Fruit fly (Drosophila melanogaster) whole organism, pupa: ENCODE data around the gene unc-4.

Source experiments
- CG10348 ChIP-seq: fragments of 200-800 bp; sonication (Bioruptor generic); IDR thresholded peaks from 2 replicates; pipeline ENCODE4 v1.3.6; 2022; ENCODE audit warnings: missing biosample characterization, missing genetic modification characterization
- CG12605 ChIP-seq: fragments of 200-800 bp; sonication (Bioruptor generic); IDR thresholded peaks from 2 replicates; pipeline ENCODE4 v1.3.6; 2022; ENCODE audit warnings: missing biosample characterization, missing genetic modification characterization
- CG13204 ChIP-seq: fragments of 200-800 bp; sonication (Bioruptor generic); optimal IDR thresholded peaks from 2 replicates; lab custom pipeline; 2018; ENCODE audit warnings: missing biosample characterization, mild to moderate bottlenecking, missing genetic modification characterization, moderate library complexity
- CG14655 ChIP-seq: fragments of 200-800 bp; sonication (Bioruptor generic); optimal IDR thresholded peaks from 3 replicates; lab custom pipeline; 2017; ENCODE audit warnings: mild to moderate bottlenecking, missing biosample characterization, missing genetic modification reagents, missing genetic modification characterization
- CG15710 ChIP-seq: fragments of 200-800 bp; sonication (Bioruptor generic); optimal IDR thresholded peaks from 2 replicates; lab custom pipeline; 2018; ENCODE audit warnings: missing biosample characterization, mild to moderate bottlenecking, missing genetic modification characterization, moderate library complexity
- CG17806 ChIP-seq: fragments of 200-800 bp; sonication (Bioruptor generic); optimal IDR thresholded peaks from 2 replicates; lab custom pipeline; 2018; ENCODE audit warnings: missing biosample characterization, mild to moderate bottlenecking, missing genetic modification characterization, moderate library complexity
- CG32121 ChIP-seq: fragments of 200-800 bp; sonication (Bioruptor generic); IDR thresholded peaks from 2 replicates; pipeline ENCODE4 v1.3.6; 2022; ENCODE audit warnings: missing biosample characterization, missing genetic modification characterization
- CG34367 ChIP-seq: fragments of 200-800 bp; sonication (Bioruptor generic); optimal IDR thresholded peaks from 2 replicates; lab custom pipeline; 2018; ENCODE audit warnings: missing biosample characterization, mild to moderate bottlenecking, missing genetic modification characterization
- CG4496 ChIP-seq: fragments of 200-800 bp; sonication (Bioruptor generic); IDR thresholded peaks from 3 replicates; pipeline ENCODE4 v1.3.6; 2022; ENCODE audit warnings: missing biosample characterization, missing genetic modification characterization
- CG8159 ChIP-seq: fragments of 200-800 bp; sonication (Bioruptor generic); optimal IDR thresholded peaks from 3 replicates; lab custom pipeline; 2018; ENCODE audit warnings: missing biosample characterization, mild to moderate bottlenecking, missing genetic modification characterization, moderate library complexity
- CG8301 ChIP-seq: fragments of 200-800 bp; sonication (Bioruptor generic); optimal IDR thresholded peaks from 2 replicates; lab custom pipeline; 2018; ENCODE audit warnings: missing biosample characterization, mild to moderate bottlenecking, missing genetic modification characterization
- CG9948 ChIP-seq: fragments of 200-800 bp; sonication (Bioruptor generic); optimal IDR thresholded peaks from 2 replicates; lab custom pipeline; 2018; ENCODE audit warnings: missing biosample characterization, mild to moderate bottlenecking, missing genetic modification characterization, moderate library complexity
- D1 ChIP-seq: fragments of 200-800 bp; sonication (Bioruptor generic); optimal IDR thresholded peaks from 2 replicates; lab custom pipeline; 2018; ENCODE audit warnings: missing biosample characterization, mild to moderate bottlenecking, missing genetic modification characterization, moderate library complexity
- EcR ChIP-seq: fragments of 200-800 bp; sonication (Bioruptor generic); optimal IDR thresholded peaks from 3 replicates; lab custom pipeline; 2019; ENCODE audit warnings: missing biosample characterization, missing genetic modification characterization, mild to moderate bottlenecking, moderate library complexity, missing genetic modification reagents
- Ets98B ChIP-seq: fragments of 200-800 bp; sonication (Bioruptor generic); IDR thresholded peaks from 2 replicates; pipeline ENCODE4 v1.3.6; 2022; ENCODE audit warnings: missing biosample characterization, missing genetic modification characterization
- Pif1A ChIP-seq: fragments of 200-800 bp; sonication (Bioruptor generic); optimal IDR thresholded peaks from 3 replicates; lab custom pipeline; 2016; ENCODE audit warnings: missing biosample characterization, missing genetic modification characterization
- Pif1B ChIP-seq: fragments of 200-800 bp; sonication (Bioruptor generic); optimal IDR thresholded peaks from 3 replicates; lab custom pipeline; 2016; ENCODE audit warnings: missing biosample characterization, missing genetic modification characterization
- Snoo ChIP-seq: fragments of 200-800 bp; sonication (Bioruptor generic); optimal IDR thresholded peaks from 3 replicates; lab custom pipeline; 2017; ENCODE audit warnings: missing biosample characterization, mild to moderate bottlenecking, missing genetic modification characterization, inconsistent platforms
- fd96Ca ChIP-seq: fragments of 200-800 bp; sonication (Bioruptor generic); IDR thresholded peaks from 3 replicates; pipeline ENCODE4 v1.3.6; 2022; ENCODE audit warnings: missing biosample characterization, missing genetic modification characterization
- gl ChIP-seq: fragments of 200-800 bp; sonication (Bioruptor generic); optimal IDR thresholded peaks from 2 replicates; lab custom pipeline; 2018; ENCODE audit warnings: missing biosample characterization, mild to moderate bottlenecking, missing genetic modification characterization
- rn ChIP-seq: fragments of 200-800 bp; sonication (Bioruptor generic); IDR thresholded peaks from 2 replicates; pipeline ENCODE4 v1.3.6; 2022; ENCODE audit warnings: missing biosample characterization, missing genetic modification characterization

unc-4 gene

DNA sequence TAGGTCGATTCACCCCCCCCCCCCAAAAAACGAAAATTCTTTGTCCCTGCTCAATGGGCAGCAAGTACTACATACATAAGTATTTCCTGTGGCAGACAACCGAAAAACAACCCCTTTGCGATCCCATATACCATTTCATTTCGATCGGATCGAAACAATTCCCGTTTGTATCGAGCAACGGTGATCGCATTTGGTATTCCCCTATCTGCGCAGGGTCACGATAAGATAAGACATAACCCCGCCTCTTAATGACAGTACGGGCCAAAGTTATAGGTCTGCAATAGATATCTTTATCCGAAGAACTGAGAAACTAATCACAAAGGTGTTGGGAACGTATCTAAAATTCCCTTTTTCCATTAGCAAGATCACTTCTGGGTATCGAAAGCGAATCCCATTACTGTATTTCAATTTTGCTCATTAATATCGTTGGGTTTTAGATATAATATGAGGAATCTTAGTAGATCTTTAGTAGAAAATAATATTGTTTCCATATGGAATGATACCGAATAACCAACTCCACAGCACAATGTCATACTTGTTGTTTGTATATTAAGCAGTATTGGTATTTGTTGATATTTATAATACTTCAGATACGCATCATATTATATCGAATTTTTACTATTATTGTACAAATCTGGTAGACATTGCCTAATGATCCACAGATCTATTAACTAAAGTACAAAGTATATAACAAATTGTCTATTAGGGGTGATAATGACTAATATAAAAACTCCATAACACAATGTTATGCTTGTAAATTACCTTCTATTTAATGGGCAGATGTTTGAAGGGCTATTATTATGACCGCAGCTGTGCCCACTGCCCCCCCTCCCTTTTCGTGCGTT is 27.1 kb upstream of the unc-4 start:
- no peak for TF ChIP-seq CG10348 (GFP tag; lab: Robert Waterston, UW)
- no peak for TF ChIP-seq gl (tag; lab: Kevin White, UChicago)
- TF ChIP-seq CG14655 (GFP tag; lab: Kevin White, UChicago) = no peak
- no peak for TF ChIP-seq CG32121
- no peak for TF ChIP-seq CG17806
- no peak for TF ChIP-seq rn (GFP tag; lab: Robert Waterston, UW)
- TF ChIP-seq CG15710 (tag; lab: Kevin White, UChicago) = no peak
- TF ChIP-seq CG12605 (GFP tag; lab: Robert Waterston, UW) = no peak
- no peak for TF ChIP-seq CG34367 (tag; lab: Kevin White, UChicago)
- TF ChIP-seq Pif1B (GFP tag; lab: Kevin White, UChicago) = no peak
- no peak for TF ChIP-seq CG9948
- TF ChIP-seq EcR (GFP tag; lab: Kevin White, UChicago) = no peak
- no peak for TF ChIP-seq CG8159 (tag; lab: Kevin White, UChicago)
- TF ChIP-seq Ets98B (GFP tag; lab: Robert Waterston, UW) = no peak
- TF ChIP-seq CG8301 (tag; lab: Kevin White, UChicago) = no peak
- no peak for TF ChIP-seq fd96Ca (GFP tag; lab: Robert Waterston, UW)
- TF ChIP-seq, all 21 proteins: peak for 0

DNA sequence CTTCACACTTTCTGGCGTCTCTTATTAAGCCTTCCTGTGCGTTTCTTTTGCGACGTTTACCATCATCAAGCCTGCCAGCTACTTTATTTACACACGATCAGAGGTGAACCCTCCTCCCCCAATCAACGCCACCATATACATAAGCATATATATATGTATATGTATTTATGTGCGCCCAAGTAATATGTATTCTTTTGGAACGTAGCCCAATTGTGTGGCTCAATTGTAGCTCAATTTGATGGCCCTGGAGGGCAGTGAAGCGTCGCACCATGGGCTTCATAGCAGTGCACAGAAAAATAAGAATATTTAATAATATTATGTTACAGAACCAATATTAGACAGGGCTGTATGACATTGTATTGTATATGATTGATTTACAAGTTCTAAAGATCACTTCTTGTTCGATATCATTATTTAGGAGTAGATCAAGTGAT is 26.5 kb upstream of the unc-4 start:
- TF ChIP-seq CG12605 (GFP tag; lab: Robert Waterston, UW) = no peak
- TF ChIP-seq Pif1B (GFP tag; lab: Kevin White, UChicago) = no peak
- no peak for TF ChIP-seq Snoo (tag; lab: Kevin White, UChicago)
- no peak for TF ChIP-seq CG10348 (GFP tag; lab: Robert Waterston, UW)
- TF ChIP-seq rn (GFP tag; lab: Robert Waterston, UW) = no peak
- no peak for TF ChIP-seq CG14655 (GFP tag; lab: Kevin White, UChicago)
- TF ChIP-seq CG17806 = no peak
- no peak for TF ChIP-seq CG8301 (tag; lab: Kevin White, UChicago)
- no peak for TF ChIP-seq CG32121
- TF ChIP-seq, all 21 proteins: peak for 0

DNA sequence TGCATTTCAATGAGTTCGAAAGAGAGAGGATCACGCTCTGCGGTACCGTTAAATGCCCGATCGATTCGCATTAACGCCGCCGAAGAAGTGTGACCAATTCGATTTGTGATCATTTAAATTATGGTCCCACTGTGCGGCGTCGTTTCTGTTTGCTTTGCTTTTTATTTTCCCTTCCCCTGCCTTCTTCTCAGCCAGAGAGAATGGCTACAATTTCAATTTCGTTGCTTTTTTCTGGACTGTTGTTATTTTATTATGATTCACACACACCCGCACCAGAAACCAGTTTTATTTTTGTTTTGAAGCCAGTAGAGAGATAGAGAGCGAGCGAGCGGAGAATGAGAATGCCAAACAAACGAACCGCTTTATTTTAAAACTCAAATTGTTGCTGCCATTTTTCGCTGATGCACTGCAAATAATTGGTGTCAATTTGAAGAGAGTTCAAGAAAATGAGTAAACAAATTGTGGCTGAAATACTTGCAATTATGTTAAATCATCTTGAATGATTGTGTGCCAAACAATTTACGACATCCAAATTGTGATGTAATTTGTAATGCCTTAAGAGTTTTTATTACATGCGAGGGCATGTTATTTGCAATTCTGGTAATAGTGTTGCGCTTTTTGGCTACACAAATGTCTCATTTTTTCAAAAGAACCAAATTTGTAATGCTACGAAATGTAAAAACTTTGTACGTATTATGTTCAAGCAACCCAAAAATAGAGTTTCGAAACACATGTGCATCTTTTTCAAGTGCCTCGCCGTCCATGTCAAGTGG is 25.6 kb upstream of the unc-4 start:
- TF ChIP-seq Pif1B (GFP tag; lab: Kevin White, UChicago) (peak; percentile 61), CG12605 (GFP tag; lab: Robert Waterston, UW) (0 out of 2 replicates have a peak, but pooled peaks have one; percentile 11), Pif1A (GFP tag; lab: Kevin White, UChicago) (peak; percentile 76), CG8159 (tag; lab: Kevin White, UChicago) (peak; percentile 74), fd96Ca (GFP tag; lab: Robert Waterston, UW) (peak; percentile 62; the same call in 2 of the 3 replicates), EcR (GFP tag; lab: Kevin White, UChicago) (no peak), CG9948 (peak; percentile 60), D1 (peak; percentile 56), CG13204 (GFP tag; lab: Kevin White, UChicago) (no peak), CG15710 (tag; lab: Kevin White, UChicago) (peak; percentile 64), Ets98B (GFP tag; lab: Robert Waterston, UW) (peak; percentile 52), CG34367 (tag; lab: Kevin White, UChicago) (peak; percentile 37), CG10348 (GFP tag; lab: Robert Waterston, UW) (0 out of 2 replicates have a peak, but pooled peaks have one; percentile 17), CG14655 (GFP tag; lab: Kevin White, UChicago) (peak; percentile 84), CG32121 (peak; percentile 46; the same call in 1 of the 2 replicates), CG4496 (GFP tag; lab: Robert Waterston, UW) (peak; percentile 60; the same call in 1 of the 3 replicates), CG17806 (peak; percentile 68), Snoo (tag; lab: Kevin White, UChicago) (peak; percentile 68), rn (GFP tag; lab: Robert Waterston, UW) (no peak), CG8301 (tag; lab: Kevin White, UChicago) (peak; percentile 79), gl (tag; lab: Kevin White, UChicago) (no peak)

DNA sequence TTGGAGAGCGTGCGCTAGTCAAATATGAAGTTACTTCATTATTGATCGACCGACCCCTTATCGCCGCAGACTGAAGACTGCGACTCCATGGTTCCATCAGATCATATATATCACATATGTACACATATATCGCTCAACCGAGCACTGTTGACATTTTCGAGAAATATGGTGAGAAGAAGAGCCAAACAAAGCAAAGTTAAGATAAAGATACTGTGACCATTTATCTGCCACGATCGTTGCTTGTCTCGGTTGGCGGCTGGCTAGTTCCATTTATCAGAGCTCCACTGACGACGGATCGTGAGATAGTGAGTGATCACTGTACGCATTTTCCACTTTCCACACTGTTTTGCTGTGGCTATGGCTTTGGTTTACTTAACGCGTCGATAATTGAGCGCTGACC is 24.8 kb upstream of the unc-4 start:
- TF ChIP-seq fd96Ca (GFP tag; lab: Robert Waterston, UW) (no peak), CG12605 (GFP tag; lab: Robert Waterston, UW) (no peak), Ets98B (GFP tag; lab: Robert Waterston, UW) (no peak), CG8159 (tag; lab: Kevin White, UChicago) (no peak), rn (GFP tag; lab: Robert Waterston, UW) (no peak), CG15710 (tag; lab: Kevin White, UChicago) (no peak), CG10348 (GFP tag; lab: Robert Waterston, UW) (no peak), CG4496 (GFP tag; lab: Robert Waterston, UW) (no peak), CG34367 (tag; lab: Kevin White, UChicago) (no peak), CG17806 (no peak), Snoo (tag; lab: Kevin White, UChicago) (no peak), D1 (no peak), CG8301 (tag; lab: Kevin White, UChicago) (no peak), CG14655 (GFP tag; lab: Kevin White, UChicago) (no peak), Pif1A (GFP tag; lab: Kevin White, UChicago) (no peak), Pif1B (GFP tag; lab: Kevin White, UChicago) (no peak), CG32121 (no peak), gl (tag; lab: Kevin White, UChicago) (no peak), CG13204 (GFP tag; lab: Kevin White, UChicago) (no peak), EcR (GFP tag; lab: Kevin White, UChicago) (no peak)
